Fruit fly (Drosophila melanogaster) whole organism, embryonic: ENCODE measurements around the gene unk.

ENCODE experiments used
- B-H2 ChIP-seq: fragments of 200-800 bp; sonication (Bioruptor generic); optimal IDR thresholded peaks from 2 replicates; lab custom pipeline; 2018; ENCODE audit warnings: missing biosample characterization, mild to moderate bottlenecking, missing genetic modification characterization
- CG11504 ChIP-seq: fragments of 200-800 bp; sonication (Bioruptor generic); optimal IDR thresholded peaks from 3 replicates; lab custom pipeline; 2019; ENCODE audit warnings: missing biosample characterization, mild to moderate bottlenecking, missing genetic modification characterization, moderate library complexity
- CG11560 ChIP-seq: fragments of 200-800 bp; sonication (Bioruptor generic); IDR thresholded peaks from 3 replicates; pipeline ENCODE4 v1.3.6; 2022; ENCODE audit warnings: missing biosample characterization, missing genetic modification characterization
- CG12071 ChIP-seq: fragments of 200-800 bp; sonication (Bioruptor generic); optimal IDR thresholded peaks from 3 replicates; lab custom pipeline; 2018; ENCODE audit warnings: missing biosample characterization, mild to moderate bottlenecking, missing genetic modification characterization
- CG15479 ChIP-seq: fragments of 200-800 bp; sonication (Bioruptor generic); optimal IDR thresholded peaks from 3 replicates; lab custom pipeline; 2019; ENCODE audit warnings: missing biosample characterization, mild to moderate bottlenecking, missing genetic modification characterization, moderate library complexity
- CG15696 ChIP-seq: fragments of 200-800 bp; sonication (Bioruptor generic); optimal IDR thresholded peaks from 2 replicates; lab custom pipeline; 2019; ENCODE audit warnings: missing biosample characterization, mild to moderate bottlenecking, missing genetic modification characterization, moderate library complexity
- CG1602 ChIP-seq: fragments of 200-800 bp; sonication (Bioruptor generic); optimal IDR thresholded peaks from 3 replicates; lab custom pipeline; 2016; ENCODE audit warnings: missing biosample characterization, missing genetic modification characterization
- CG16863 ChIP-seq: fragments of 200-800 bp; sonication (Bioruptor generic); optimal IDR thresholded peaks from 3 replicates; lab custom pipeline; 2016; ENCODE audit warnings: missing biosample characterization, missing genetic modification characterization
- CG17186 ChIP-seq: fragments of 200-800 bp; sonication (Bioruptor generic); optimal IDR thresholded peaks from 3 replicates; lab custom pipeline; 2017; ENCODE audit warnings: missing biosample characterization, missing genetic modification reagents, missing genetic modification characterization
- CG17612 ChIP-seq: fragments of 200-800 bp; sonication (Bioruptor generic); IDR thresholded peaks from 2 replicates; pipeline ENCODE4 v1.3.6; 2022; ENCODE audit warnings: missing biosample characterization, missing genetic modification characterization
- CG17802 ChIP-seq: fragments of 200-800 bp; sonication (Bioruptor generic); optimal IDR thresholded peaks from 2 replicates; lab custom pipeline; 2018; ENCODE audit warnings: missing biosample characterization, mild to moderate bottlenecking, missing genetic modification characterization, moderate library complexity
- CG18011 ChIP-seq: fragments of 200-800 bp; sonication (Bioruptor generic); optimal IDR thresholded peaks from 2 replicates; lab custom pipeline; 2017; ENCODE audit warnings: missing biosample characterization, missing genetic modification characterization, mild to moderate bottlenecking, moderate library complexity, missing genotype
- CG2889 ChIP-seq: fragments of 200-800 bp; sonication (Bioruptor generic); IDR thresholded peaks from 3 replicates; pipeline ENCODE4 v1.3.6; 2022; ENCODE audit warnings: missing biosample characterization, missing genetic modification characterization
- CG31224 ChIP-seq: fragments of 200-800 bp; sonication (Bioruptor generic); IDR thresholded peaks from 2 replicates; pipeline ENCODE4 v1.3.6; 2022; ENCODE audit warnings: missing biosample characterization, missing genetic modification characterization
- CG32767 ChIP-seq: fragments of 200-800 bp; sonication (Bioruptor generic); IDR thresholded peaks from 2 replicates; pipeline ENCODE4 v1.3.6; 2022; ENCODE audit warnings: missing biosample characterization, missing genetic modification characterization
- CG42726 ChIP-seq: fragments of 200-800 bp; sonication (Bioruptor generic); IDR thresholded peaks from 2 replicates; pipeline ENCODE4 v1.3.6; 2022; ENCODE audit warnings: missing biosample characterization, missing genetic modification characterization; ENCODE audit not compliant: partially characterized antibody
- CG6791 ChIP-seq: fragments of 200-800 bp; sonication (Bioruptor generic); IDR thresholded peaks from 3 replicates; pipeline ENCODE4 v1.3.6; 2022; ENCODE audit warnings: missing biosample characterization, missing genetic modification characterization; ENCODE audit not compliant: partially characterized antibody
- CG7928 ChIP-seq: fragments of 200-800 bp; sonication (Bioruptor generic); optimal IDR thresholded peaks from 2 replicates; lab custom pipeline; 2017; ENCODE audit warnings: missing biosample characterization, mild to moderate bottlenecking, missing genetic modification characterization
- CG8388 ChIP-seq: fragments of 200-800 bp; sonication (Bioruptor generic); optimal IDR thresholded peaks from 2 replicates; lab custom pipeline; 2019; ENCODE audit warnings: missing biosample characterization, mild to moderate bottlenecking, missing genetic modification characterization, moderate library complexity
- CG9797 ChIP-seq: fragments of 200-800 bp; sonication (Bioruptor generic); optimal IDR thresholded peaks from 3 replicates; lab custom pipeline; 2018; ENCODE audit warnings: missing biosample characterization, mild to moderate bottlenecking, missing genetic modification characterization
- D19A ChIP-seq: fragments of 200-800 bp; optimal IDR thresholded peaks from 3 replicates; lab custom pipeline; 2019; ENCODE audit warnings: missing biosample characterization, mild to moderate bottlenecking, missing genetic modification characterization, moderate library complexity
- D19B ChIP-seq: fragments of 200-800 bp; sonication (Bioruptor generic); optimal IDR thresholded peaks from 2 replicates; lab custom pipeline; 2017; ENCODE audit warnings: missing biosample characterization, mild to moderate bottlenecking, missing genetic modification characterization
- Dip2 ChIP-seq: fragments of 200-800 bp; sonication (Bioruptor generic); IDR thresholded peaks from 2 replicates; pipeline ENCODE4 v1.3.6; 2022; ENCODE audit warnings: missing biosample characterization, missing genetic modification characterization
- HLH4C ChIP-seq: fragments of 200-800 bp; sonication (Bioruptor generic); IDR thresholded peaks from 3 replicates; pipeline ENCODE4 v1.3.6; 2022; ENCODE audit warnings: missing biosample characterization, missing genetic modification characterization; ENCODE audit not compliant: partially characterized antibody
- Hand ChIP-seq: fragments of 200-800 bp; sonication (Bioruptor generic); optimal IDR thresholded peaks from 2 replicates; lab custom pipeline; 2017; ENCODE audit warnings: mild to moderate bottlenecking, missing biosample characterization, missing genetic modification reagents, missing genetic modification characterization
- Hmx ChIP-seq: fragments of 200-800 bp; sonication (Bioruptor generic); optimal IDR thresholded peaks from 2 replicates; lab custom pipeline; 2016; ENCODE audit warnings: missing biosample characterization, missing genetic modification characterization
- Lhr ChIP-seq: fragments of 200-800 bp; sonication (Bioruptor generic); optimal IDR thresholded peaks from 3 replicates; lab custom pipeline; 2017; ENCODE audit warnings: mild to moderate bottlenecking, missing biosample characterization, missing genetic modification reagents, missing genetic modification characterization
- Mes4 ChIP-seq: fragments of 200-800 bp; sonication (Bioruptor generic); optimal IDR thresholded peaks from 2 replicates; lab custom pipeline; 2016; ENCODE audit warnings: missing biosample characterization, missing genetic modification characterization
- Oaz ChIP-seq: fragments of 200-800 bp; sonication (Bioruptor generic); IDR thresholded peaks from 2 replicates; pipeline ENCODE4 v1.3.6; 2022; ENCODE audit warnings: missing biosample characterization, missing genetic modification characterization
- Vsx1 ChIP-seq: fragments of 200-800 bp; sonication (Bioruptor generic); optimal IDR thresholded peaks from 2 replicates; lab custom pipeline; 2017; ENCODE audit warnings: missing biosample characterization, mild to moderate bottlenecking, missing genetic modification characterization, missing genetic modification reagents
- Xrp1 ChIP-seq: fragments of 200-800 bp; sonication (Bioruptor generic); IDR thresholded peaks from 2 replicates; pipeline ENCODE4 v1.3.6; 2022; ENCODE audit warnings: missing biosample characterization, missing genetic modification characterization
- bab2 ChIP-seq: fragments of 200-800 bp; sonication (Bioruptor generic); optimal IDR thresholded peaks from 2 replicates; lab custom pipeline; 2016; ENCODE audit warnings: missing biosample characterization, missing genetic modification characterization
- btn ChIP-seq: fragments of 200-800 bp; sonication (Bioruptor generic); optimal IDR thresholded peaks from 2 replicates; lab custom pipeline; 2016; ENCODE audit warnings: missing biosample characterization, missing genetic modification characterization
- crp ChIP-seq, 2 experiments: fragments of 200-800 bp; sonication (Bioruptor generic); optimal IDR thresholded peaks; 2 replicates in 1 of 2; 3 replicates in 1 of 2; lab custom pipeline; 2017; ENCODE audit warnings: missing biosample characterization in 2 of 2, missing genetic modification characterization in 2 of 2, mild to moderate bottlenecking in 1 of 2, moderate library complexity in 1 of 2
- da ChIP-seq: fragments of 200-800 bp; sonication (Bioruptor generic); optimal IDR thresholded peaks from 2 replicates; lab custom pipeline; 2016; ENCODE audit warnings: missing biosample characterization, missing genetic modification characterization
- dan ChIP-seq: fragments of 200-800 bp; sonication (Bioruptor generic); IDR thresholded peaks from 2 replicates; pipeline ENCODE4 v1.3.6; 2022; ENCODE audit warnings: missing biosample characterization, missing genetic modification characterization
- dati ChIP-seq: fragments of 200-800 bp; sonication (Bioruptor generic); IDR thresholded peaks from 2 replicates; pipeline ENCODE4 v1.3.6; 2022; ENCODE audit warnings: missing biosample characterization, missing genetic modification characterization
- ems ChIP-seq: fragments of 200-800 bp; sonication (Bioruptor generic); optimal IDR thresholded peaks from 3 replicates; lab custom pipeline; 2016; ENCODE audit warnings: missing biosample characterization, missing genetic modification characterization
- esg ChIP-seq: fragments of 200-800 bp; sonication (Bioruptor generic); conservative IDR thresholded peaks from 2 replicates; pipeline ENCODE4 v1.3.6; 2022; ENCODE audit warnings: missing biosample characterization, missing genetic modification characterization
- fu2 ChIP-seq: fragments of 200-800 bp; sonication (Bioruptor generic); optimal IDR thresholded peaks from 2 replicates; lab custom pipeline; 2016; ENCODE audit warnings: missing biosample characterization, missing genetic modification characterization
- nmo ChIP-seq: fragments of 200-800 bp; sonication (Bioruptor generic); optimal IDR thresholded peaks from 2 replicates; lab custom pipeline; 2018; ENCODE audit warnings: missing biosample characterization, mild to moderate bottlenecking, missing genetic modification characterization, moderate library complexity
- prd ChIP-seq, 3 experiments: fragments of >200 bp in 2 of 3; fragments of 200-800 bp in 1 of 3; sonication (Bioruptor generic) in 1 of 3; optimal IDR thresholded peaks in 2 of 3; IDR thresholded peaks in 1 of 3; 2 replicates in 2 of 3; 3 replicates in 1 of 3; pipeline versions ENCODE4 v1.3.6 to Lab custom; 2017 to 2022; ENCODE audit warnings: missing biosample characterization in 1 of 3, missing genetic modification characterization in 1 of 3
- row ChIP-seq: fragments of 200-800 bp; sonication (Bioruptor generic); IDR thresholded peaks from 3 replicates; pipeline ENCODE4 v1.3.6; 2022; ENCODE audit warnings: missing biosample characterization, missing genetic modification characterization
- sima ChIP-seq: fragments of 200-800 bp; sonication (Bioruptor generic); optimal IDR thresholded peaks from 2 replicates; lab custom pipeline; 2016; ENCODE audit warnings: missing biosample characterization, missing genetic modification characterization
- slbo ChIP-seq: fragments of 200-800 bp; sonication (Bioruptor generic); IDR thresholded peaks from 2 replicates; pipeline ENCODE4 v1.3.6; 2022; ENCODE audit warnings: missing biosample characterization, missing genetic modification characterization
- so ChIP-seq: fragments of 200-800 bp; sonication (Bioruptor generic); IDR thresholded peaks from 3 replicates; pipeline ENCODE4 v1.3.6; 2022; ENCODE audit warnings: missing biosample characterization, missing genetic modification characterization
- stwl ChIP-seq: fragments of 200-800 bp; sonication (Bioruptor generic); optimal IDR thresholded peaks from 3 replicates; lab custom pipeline; 2018; ENCODE audit warnings: missing biosample characterization, mild to moderate bottlenecking, missing genetic modification characterization, moderate library complexity
- tna ChIP-seq: fragments of 200-800 bp; sonication (Bioruptor generic); IDR thresholded peaks from 2 replicates; pipeline ENCODE4 v1.3.6; 2022; ENCODE audit warnings: missing biosample characterization, missing genetic modification characterization; ENCODE audit not compliant: partially characterized antibody
- unc-4 ChIP-seq: fragments of 200-800 bp; sonication (Bioruptor generic); IDR thresholded peaks from 2 replicates; pipeline ENCODE4 v1.3.6; 2022; ENCODE audit warnings: missing biosample characterization, missing genetic modification characterization; ENCODE audit not compliant: partially characterized antibody
- yki ChIP-seq: fragments of >200 bp; optimal IDR thresholded peaks from 3 replicates; lab custom pipeline; 2018

unk gene

dm6 chr3R:23156865-23157515 is 672 bp downstream of the unk start (continued):
- TF ChIP-seq tna (GFP tag; lab: Robert Waterston, UW) = no peak
- TF ChIP-seq CG42726 (GFP tag; lab: Robert Waterston, UW) = no peak
- no peak for TF ChIP-seq CG17612
- no peak for TF ChIP-seq Oaz (GFP tag; lab: Robert Waterston, UW)
- no peak for TF ChIP-seq fu2
- TF ChIP-seq yki = no peak
- no peak for TF ChIP-seq Hmx (GFP tag; lab: Kevin White, UChicago)
- no peak for TF ChIP-seq CG9797 (GFP tag; lab: Kevin White, UChicago)
- peak; percentile 99 for TF ChIP-seq CG32767 (GFP tag; lab: Robert Waterston, UW)
- peak; percentile 5 for TF ChIP-seq CG15696
- peak; percentile 98 for TF ChIP-seq CG15479 (GFP tag; lab: Kevin White, UChicago)
- no peak for TF ChIP-seq row (GFP tag; lab: Robert Waterston, UW)
- no peak for TF ChIP-seq esg
- TF ChIP-seq unc-4 = no peak
- TF ChIP-seq HLH4C (GFP tag; lab: Robert Waterston, UW) = no peak
- no peak for TF ChIP-seq stwl (tag; lab: Kevin White, UChicago)
- no peak for TF ChIP-seq CG8388 (GFP tag; lab: Kevin White, UChicago)
- peak; percentile 41; the same call in 1 of the 2 replicates for TF ChIP-seq Xrp1 (GFP tag; lab: Robert Waterston, UW)
- no peak for TF ChIP-seq CG11504 (tag; lab: Kevin White, UChicago)
- TF ChIP-seq CG7928 (GFP tag; lab: Kevin White, UChicago) = no peak
- no peak for TF ChIP-seq CG1602
- TF ChIP-seq Dip2 (GFP tag; lab: Robert Waterston, UW) = no peak
- TF ChIP-seq Vsx1 (GFP tag; lab: Kevin White, UChicago) = no peak
- no peak for TF ChIP-seq Lhr
- TF ChIP-seq D19A = no peak
- TF ChIP-seq btn (GFP tag; lab: Kevin White, UChicago) = no peak
- peak; percentile 9 for TF ChIP-seq B-H2 (GFP tag; lab: Kevin White, UChicago)
- no peak for TF ChIP-seq CG16863 (GFP tag; lab: Kevin White, UChicago)
- TF ChIP-seq sima = no peak
- no peak for TF ChIP-seq CG18011 (GFP tag; lab: Kevin White, UChicago)
- no peak for TF ChIP-seq slbo
- no peak for TF ChIP-seq da (GFP tag; lab: Kevin White, UChicago)
- no peak for TF ChIP-seq dan (GFP tag; lab: Robert Waterston, UW)
- no peak for TF ChIP-seq crp (GFP tag; optimal IDR thresholded peaks at IDR 0.05; lab: Kevin White, UChicago)
- no peak for TF ChIP-seq bab2
- TF ChIP-seq CG11560 (tag; lab: Robert Waterston, UW) = no peak
- no peak for TF ChIP-seq dati (GFP tag; lab: Robert Waterston, UW)
- no peak; the same call in 2 of the 3 replicates for TF ChIP-seq so
- TF ChIP-seq Mes4 (GFP tag; lab: Kevin White, UChicago) = no peak
- no peak for TF ChIP-seq CG31224 (GFP tag; lab: Robert Waterston, UW)
- no peak for TF ChIP-seq Hand (GFP tag; lab: Kevin White, UChicago)
- TF ChIP-seq D19B (GFP tag; lab: Kevin White, UChicago) = no peak
- TF ChIP-seq CG6791 (GFP tag; lab: Robert Waterston, UW) = peak; percentile 32; the same call in 1 of the 3 replicates
- no peak for TF ChIP-seq ems (GFP tag; lab: Kevin White, UChicago)
- no peak for TF ChIP-seq CG17802 (tag; lab: Kevin White, UChicago)
- TF ChIP-seq CG17186 (GFP tag; lab: Kevin White, UChicago) = no peak
- TF ChIP-seq nmo (GFP tag; lab: Kevin White, UChicago) = peak; percentile 46
- TF ChIP-seq CG12071 (GFP tag; lab: Kevin White, UChicago) = no peak
- no peak for TF ChIP-seq prd (optimal IDR thresholded peaks at IDR 0.05; lab: Kevin White, UChicago)
- no peak for TF ChIP-seq prd (GFP tag; IDR thresholded peaks at IDR 0.05; lab: Robert Waterston, UW)
- TF ChIP-seq CG2889 (GFP tag; lab: Robert Waterston, UW) = no peak
